Fruit fly (Drosophila melanogaster): ENCODE data around the gene CG9674.

CG9674 gene

DNA sequence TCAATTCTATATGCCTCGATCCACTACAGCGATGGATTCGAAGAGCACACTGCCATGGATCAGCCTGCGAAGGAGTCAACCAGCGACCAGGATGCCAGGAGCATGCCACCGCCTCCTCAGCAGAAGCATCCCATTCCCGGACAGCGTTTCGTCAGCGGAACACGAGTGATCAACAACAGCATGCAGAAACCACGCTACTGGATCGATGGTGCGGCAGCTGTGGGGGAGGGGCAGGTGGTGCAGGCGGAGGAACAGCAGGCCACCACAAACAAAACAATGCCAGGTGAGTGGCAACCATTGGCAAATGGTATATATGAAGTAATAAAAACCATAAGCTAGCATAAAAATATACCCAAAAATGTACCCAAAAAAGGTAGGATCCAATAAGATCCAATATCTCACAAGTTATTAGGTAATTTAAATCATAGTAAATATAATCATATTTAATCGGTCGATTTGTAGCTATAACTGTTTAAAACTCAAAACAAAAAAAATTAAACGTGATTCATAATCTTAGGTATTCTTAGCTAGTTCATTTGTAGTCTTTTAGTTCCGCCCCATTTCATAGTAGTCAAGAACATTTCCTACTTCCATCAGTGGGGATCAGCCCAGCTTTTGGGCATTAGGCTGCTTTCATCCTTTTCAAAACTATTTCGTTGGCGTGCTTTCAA lies 38.2 kb upstream of the CG9674 start, which contains the start of gene CG32161:
Gene CG32161, plus strand, starts transcription at position 621 of the 671 bp plus-strand sequence.
- no peak for TF ChIP-seq D1 (tag; optimal IDR thresholded peaks at IDR 0.05)
- no peak for TF ChIP-seq Pif1A (GFP tag; optimal IDR thresholded peaks at IDR 0.05)
- no peak for TF ChIP-seq CG13204 (GFP tag; optimal IDR thresholded peaks at IDR 0.05)
- TF ChIP-seq Pif1B (GFP tag; optimal IDR thresholded peaks at IDR 0.05) = no peak

- TF ChIP-seq CG12605 (GFP tag; IDR thresholded peaks at IDR 0.05) (no peak), CG17806 (tag; optimal IDR thresholded peaks at IDR 0.05) (peak; percentile 43), CG8159 (tag; optimal IDR thresholded peaks at IDR 0.05) (peak; percentile 74), gl (tag; optimal IDR thresholded peaks at IDR 0.05) (no peak), CG8301 (tag; optimal IDR thresholded peaks at IDR 0.05) (no peak), CG15710 (tag; optimal IDR thresholded peaks at IDR 0.05) (peak; percentile 72), fd96Ca (GFP tag; IDR thresholded peaks at IDR 0.05) (no peak), CG4496 (GFP tag; IDR thresholded peaks at IDR 0.05) (no peak), Snoo (tag; optimal IDR thresholded peaks at IDR 0.05) (peak; percentile 51), rn (GFP tag; IDR thresholded peaks at IDR 0.05) (no peak), CG13204 (GFP tag; optimal IDR thresholded peaks at IDR 0.05) (no peak), EcR (GFP tag; optimal IDR thresholded peaks at IDR 0.05) (no peak), Pif1B (GFP tag; optimal IDR thresholded peaks at IDR 0.05) (no peak), CG14655 (GFP tag; optimal IDR thresholded peaks at IDR 0.05) (no peak), Ets98B (GFP tag; IDR thresholded peaks at IDR 0.05) (peak; percentile 32; the same call in 1 of the 2 replicates), Pif1A (GFP tag; optimal IDR thresholded peaks at IDR 0.05) (no peak), D1 (tag; optimal IDR thresholded peaks at IDR 0.05) (no peak), CG34367 (tag; optimal IDR thresholded peaks at IDR 0.05) (peak; percentile 33), CG10348 (GFP tag; IDR thresholded peaks at IDR 0.05) (no peak), CG32121 (GFP tag; IDR thresholded peaks at IDR 0.05) (no peak; the same call in 1 of the 2 replicates), CG9948 (tag; optimal IDR thresholded peaks at IDR 0.05) (peak; percentile 44)
These were observed 37.5 kb upstream of the CG9674 start, which contains the start of the genes kud and Zcchc7 for dm6 chr3L:16844920-16845573. kud (minus strand) TSS chr3L:16844991. Zcchc7 (plus strand) TSS chr3L:16845386.

DNA sequence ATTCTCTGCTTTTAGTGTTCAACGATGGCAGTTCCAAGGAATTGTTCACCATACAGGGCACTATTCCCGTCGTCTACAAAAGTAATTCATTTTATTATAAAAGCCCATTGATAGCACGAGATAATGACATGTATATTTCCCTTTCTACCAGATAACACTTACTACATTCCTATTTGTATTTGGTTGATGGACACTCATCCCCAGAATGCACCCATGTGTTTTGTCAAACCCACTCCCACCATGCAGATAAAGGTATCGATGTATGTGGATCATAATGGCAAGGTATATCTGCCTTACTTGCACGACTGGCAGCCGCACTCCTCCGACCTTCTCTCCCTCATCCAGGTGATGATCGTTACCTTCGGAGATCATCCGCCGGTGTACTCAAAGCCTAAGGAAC lies 35.4 kb upstream of the CG9674 start:
- no peak for TF ChIP-seq D1 (tag; optimal IDR thresholded peaks at IDR 0.05)
- no peak for TF ChIP-seq CG34367 (tag; optimal IDR thresholded peaks at IDR 0.05)
- TF ChIP-seq CG17806 (tag; optimal IDR thresholded peaks at IDR 0.05) = no peak
- TF ChIP-seq CG32121 (GFP tag; IDR thresholded peaks at IDR 0.05) = no peak
- TF ChIP-seq CG14655 (GFP tag; optimal IDR thresholded peaks at IDR 0.05) = no peak
- TF ChIP-seq CG10348 (GFP tag; IDR thresholded peaks at IDR 0.05) = no peak
- no peak for TF ChIP-seq Snoo (tag; optimal IDR thresholded peaks at IDR 0.05)
- TF ChIP-seq rn (GFP tag; IDR thresholded peaks at IDR 0.05) = no peak
- no peak for TF ChIP-seq CG12605 (GFP tag; IDR thresholded peaks at IDR 0.05)
- no peak for TF ChIP-seq CG15710 (tag; optimal IDR thresholded peaks at IDR 0.05)
- TF ChIP-seq CG9948 (tag; optimal IDR thresholded peaks at IDR 0.05) = no peak
- no peak for TF ChIP-seq Pif1A (GFP tag; optimal IDR thresholded peaks at IDR 0.05)
- TF ChIP-seq CG8301 (tag; optimal IDR thresholded peaks at IDR 0.05) = no peak
- TF ChIP-seq Pif1B (GFP tag; optimal IDR thresholded peaks at IDR 0.05) = no peak
- no peak for TF ChIP-seq EcR (GFP tag; optimal IDR thresholded peaks at IDR 0.05)
- TF ChIP-seq CG13204 (GFP tag; optimal IDR thresholded peaks at IDR 0.05) = no peak
- TF ChIP-seq gl (tag; optimal IDR thresholded peaks at IDR 0.05) = no peak
- TF ChIP-seq CG4496 (GFP tag; IDR thresholded peaks at IDR 0.05) = no peak

DNA sequence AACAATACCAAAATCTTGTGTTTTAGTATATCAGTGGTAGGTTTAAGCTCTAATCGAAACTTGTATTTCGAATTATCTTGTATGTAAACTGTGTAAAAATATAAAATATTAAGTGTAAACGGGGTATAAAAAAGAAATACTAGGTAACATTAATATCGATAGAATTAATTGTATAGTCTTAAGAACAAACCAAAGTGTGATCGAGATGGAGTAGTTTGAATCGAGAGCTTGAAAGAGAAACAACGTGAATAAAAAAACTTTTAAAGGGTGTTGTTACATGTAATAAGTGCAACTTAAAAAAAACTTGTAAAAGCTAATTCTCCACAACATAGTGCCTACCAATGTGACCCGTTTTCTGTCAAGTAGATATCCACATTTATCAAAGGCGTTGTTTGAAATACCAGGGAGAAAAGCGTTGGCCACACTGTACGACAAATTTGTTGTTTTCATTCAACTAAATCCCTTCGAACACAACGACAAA lies 34.6 kb upstream of the CG9674 start, which contains the start of gene TSG101:
Gene TSG101, plus strand, starts transcription at position 208 of the 481 bp plus-strand sequence.
- TF ChIP-seq CG12605 (GFP tag; IDR thresholded peaks at IDR 0.05) = no peak
- TF ChIP-seq Pif1B (GFP tag; optimal IDR thresholded peaks at IDR 0.05) = no peak
- TF ChIP-seq CG9948 (tag; optimal IDR thresholded peaks at IDR 0.05) = no peak
- no peak for TF ChIP-seq CG17806 (tag; optimal IDR thresholded peaks at IDR 0.05)
- no peak for TF ChIP-seq CG34367 (tag; optimal IDR thresholded peaks at IDR 0.05)
- no peak for TF ChIP-seq EcR (GFP tag; optimal IDR thresholded peaks at IDR 0.05)
- no peak for TF ChIP-seq rn (GFP tag; IDR thresholded peaks at IDR 0.05)
- TF ChIP-seq CG15710 (tag; optimal IDR thresholded peaks at IDR 0.05) = no peak
- TF ChIP-seq D1 (tag; optimal IDR thresholded peaks at IDR 0.05) = no peak
- TF ChIP-seq CG13204 (GFP tag; optimal IDR thresholded peaks at IDR 0.05) = no peak
- no peak for TF ChIP-seq fd96Ca (GFP tag; IDR thresholded peaks at IDR 0.05)
- TF ChIP-seq CG4496 (GFP tag; IDR thresholded peaks at IDR 0.05) = no peak
- TF ChIP-seq CG32121 (GFP tag; IDR thresholded peaks at IDR 0.05) = no peak
- no peak for TF ChIP-seq Pif1A (GFP tag; optimal IDR thresholded peaks at IDR 0.05)
- no peak for TF ChIP-seq CG14655 (GFP tag; optimal IDR thresholded peaks at IDR 0.05)

DNA sequence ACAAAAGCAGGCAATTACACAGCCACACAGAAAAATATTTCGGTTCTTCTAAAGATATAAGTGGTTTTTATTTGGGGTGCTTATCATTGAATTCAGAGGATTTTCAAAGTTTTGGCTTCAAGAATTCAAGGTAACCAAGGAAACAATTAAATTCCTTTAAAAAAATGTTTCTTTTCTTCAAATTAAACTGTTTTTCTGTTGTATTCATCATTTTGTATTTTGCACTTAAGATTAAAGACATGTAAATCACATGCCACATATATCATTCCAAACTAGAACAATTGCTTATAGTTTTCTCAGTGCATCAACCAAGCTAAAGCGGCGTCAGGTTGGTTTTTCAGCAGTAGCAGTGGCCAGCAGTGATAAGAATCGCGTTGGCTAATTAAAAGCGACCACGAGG lies 33.0 kb upstream of the CG9674 start:
- no peak for TF ChIP-seq D1 (tag; optimal IDR thresholded peaks at IDR 0.05)
- no peak for TF ChIP-seq rn (GFP tag; IDR thresholded peaks at IDR 0.05)
- TF ChIP-seq Ets98B (GFP tag; IDR thresholded peaks at IDR 0.05) = no peak
- peak; percentile 31 for TF ChIP-seq CG8159 (tag; optimal IDR thresholded peaks at IDR 0.05)

dm6 chr3L:16836732-16837131 lies 29.2 kb upstream of the CG9674 start:
- TF ChIP-seq CG8301 (tag; optimal IDR thresholded peaks at IDR 0.05) (no peak), D1 (tag; optimal IDR thresholded peaks at IDR 0.05) (no peak), CG13204 (GFP tag; optimal IDR thresholded peaks at IDR 0.05) (no peak), fd96Ca (GFP tag; IDR thresholded peaks at IDR 0.05) (no peak), CG34367 (tag; optimal IDR thresholded peaks at IDR 0.05) (no peak), CG10348 (GFP tag; IDR thresholded peaks at IDR 0.05) (no peak), CG8159 (tag; optimal IDR thresholded peaks at IDR 0.05) (no peak), Pif1A (GFP tag; optimal IDR thresholded peaks at IDR 0.05) (no peak)
